Worm (Caenorhabditis elegans): Measurements from ENCODE around the gene lgc-14.

ce11 chrX:12121285-12121684 is 10.0 kb downstream of the lgc-14 start, which contains the start of gene lgc-17:
- no peak for TF ChIP-seq nhr-6 (tag; optimal IDR thresholded peaks at IDR 0.05)
- no peak for TF ChIP-seq mdl-1 (tag; optimal IDR thresholded peaks at IDR 0.05)
- no peak for TF ChIP-seq lir-3 (tag; optimal IDR thresholded peaks at IDR 0.05)
- no peak for TF ChIP-seq unc-39 (tag; optimal IDR thresholded peaks at IDR 0.05)
- TF ChIP-seq egl-27 (tag; optimal IDR thresholded peaks at IDR 0.05) = no peak
- TF ChIP-seq lsy-2 (tag; optimal IDR thresholded peaks at IDR 0.05) = no peak
- no peak for TF ChIP-seq pha-4 (GFP tag; IDR thresholded peaks at IDR 0.05)
- no peak for TF ChIP-seq pha-4 (tag; optimal IDR thresholded peaks at IDR 0.05)
- no peak for TF ChIP-seq skn-1 (tag; optimal IDR thresholded peaks at IDR 0.05)
- no peak for TF ChIP-seq mep-1 (tag; optimal IDR thresholded peaks at IDR 0.05)
- no peak for TF ChIP-seq F37D6.2 (tag; optimal IDR thresholded peaks at IDR 0.05)
- no peak for TF ChIP-seq rbr-2 (tag; optimal IDR thresholded peaks at IDR 0.05)

Data from whole organism, L4 larva.